Worm (Caenorhabditis elegans) whole organism, late embryonic: Measurements from ENCODE around the gene F54H12.4.

ENCODE experiments used
- F13H6.1 ChIP-seq: sonication (generic microtip); optimal IDR thresholded peaks from 2 replicates; lab custom pipeline; 2016; ENCODE audit warnings: missing genetic modification characterization, missing compliant biosample characterization
- K02D7.2 ChIP-seq: sonication (generic microtip); optimal IDR thresholded peaks from 2 replicates; lab custom pipeline; 2017; ENCODE audit warnings: mild to moderate bottlenecking, missing genetic modification characterization, missing compliant biosample characterization
- K09A11.1 ChIP-seq: sonication (generic microtip); optimal IDR thresholded peaks from 2 replicates; lab custom pipeline; 2017; ENCODE audit warnings: antibody characterized with exemption, mild to moderate bottlenecking, missing genetic modification characterization, missing compliant biosample characterization; ENCODE audit not compliant: insufficient read depth
- T23F11.4 ChIP-seq: fragments of 200-800 bp; sonication (Bioruptor generic); optimal IDR thresholded peaks from 2 replicates; lab custom pipeline; 2018; ENCODE audit warnings: mild to moderate bottlenecking, missing genetic modification characterization, missing compliant biosample characterization
- Y22D7AL.16 ChIP-seq: sonication (generic microtip); optimal IDR thresholded peaks from 2 replicates; lab custom pipeline; 2016; ENCODE audit warnings: missing genetic modification characterization, missing compliant biosample characterization
- ahr-1 ChIP-seq: sonication (generic microtip); optimal IDR thresholded peaks from 2 replicates; lab custom pipeline; 2016; ENCODE audit warnings: missing genetic modification characterization, missing compliant biosample characterization
- ceh-14 ChIP-seq: sonication (generic microtip); optimal IDR thresholded peaks from 2 replicates; lab custom pipeline; 2016; ENCODE audit warnings: missing genotype, missing genetic modification characterization, missing compliant biosample characterization
- ceh-18 ChIP-seq: sonication (generic microtip); optimal IDR thresholded peaks from 2 replicates; lab custom pipeline; 2016; ENCODE audit warnings: missing genetic modification characterization, missing compliant biosample characterization
- ceh-24 ChIP-seq: sonication (generic microtip); optimal IDR thresholded peaks from 2 replicates; lab custom pipeline; 2016; ENCODE audit warnings: mild to moderate bottlenecking, missing genetic modification characterization, missing compliant biosample characterization
- ceh-30 ChIP-seq: fragments of 150-350 bp; optimal IDR thresholded peaks from 2 replicates; lab custom pipeline; 2014; ENCODE audit warnings: missing biosample characterization, missing genetic modification characterization
- ceh-31 ChIP-seq: sonication (generic microtip); optimal IDR thresholded peaks from 2 replicates; lab custom pipeline; 2016; ENCODE audit warnings: missing genetic modification characterization, missing compliant biosample characterization
- ceh-45 ChIP-seq: fragments of 200-800 bp; sonication (Bioruptor generic); IDR thresholded peaks from 2 replicates; pipeline ENCODE4 v1.3.6; 2022; ENCODE audit warnings: missing genetic modification reagents, missing genetic modification characterization, missing compliant biosample characterization
- ceh-48 ChIP-seq: sonication (generic microtip); optimal IDR thresholded peaks from 2 replicates; lab custom pipeline; 2016; ENCODE audit warnings: missing genetic modification characterization, inconsistent platforms, missing compliant biosample characterization
- ceh-6 ChIP-seq: fragments of 200-800 bp; sonication (Bioruptor generic); optimal IDR thresholded peaks from 2 replicates; lab custom pipeline; 2018; ENCODE audit warnings: mild to moderate bottlenecking, missing genetic modification characterization, missing compliant biosample characterization
- che-1 ChIP-seq: sonication (generic microtip); optimal IDR thresholded peaks from 2 replicates; lab custom pipeline; 2016; ENCODE audit warnings: mild to moderate bottlenecking, missing genetic modification characterization, missing compliant biosample characterization
- elt-4 ChIP-seq: sonication (generic microtip); optimal IDR thresholded peaks from 2 replicates; lab custom pipeline; 2016; ENCODE audit warnings: missing genetic modification characterization, missing compliant biosample characterization
- eyg-1 ChIP-seq: sonication (generic microtip); optimal IDR thresholded peaks from 2 replicates; lab custom pipeline; 2016; ENCODE audit warnings: missing genotype, missing genetic modification characterization, missing compliant biosample characterization
- fkh-10 ChIP-seq: fragments of 150-350 bp; optimal IDR thresholded peaks from 2 replicates; lab custom pipeline; 2014; ENCODE audit warnings: missing biosample characterization, missing genetic modification reagents, missing genetic modification characterization
- fkh-6 ChIP-seq: sonication (generic microtip); optimal IDR thresholded peaks from 2 replicates; lab custom pipeline; 2016; ENCODE audit warnings: missing genetic modification characterization, missing compliant biosample characterization
- hlh-30 ChIP-seq: sonication (generic microtip); optimal IDR thresholded peaks from 2 replicates; lab custom pipeline; 2017; ENCODE audit warnings: antibody characterized with exemption, missing genetic modification characterization, missing compliant biosample characterization; ENCODE audit not compliant: insufficient read depth
- lin-11 ChIP-seq: fragments of 200-800 bp; sonication (Bioruptor generic); optimal IDR thresholded peaks from 2 replicates; lab custom pipeline; 2018; ENCODE audit warnings: mild to moderate bottlenecking, missing genetic modification characterization, missing compliant biosample characterization
- nfya-1 ChIP-seq: sonication (generic microtip); optimal IDR thresholded peaks from 2 replicates; lab custom pipeline; 2017; ENCODE audit warnings: missing genetic modification characterization, mild to moderate bottlenecking, missing compliant biosample characterization, antibody characterized with exemption, moderate library complexity
- nhr-232 ChIP-seq: sonication (generic microtip); optimal IDR thresholded peaks from 2 replicates; lab custom pipeline; 2016; ENCODE audit warnings: missing genetic modification characterization, missing compliant biosample characterization
- pat-9 ChIP-seq: fragments of 200-800 bp; sonication (Bioruptor generic); optimal IDR thresholded peaks from 2 replicates; lab custom pipeline; 2018; ENCODE audit warnings: mild to moderate bottlenecking, missing genetic modification characterization, moderate library complexity, missing compliant biosample characterization
- pax-1 ChIP-seq: fragments of 150-350 bp; optimal IDR thresholded peaks from 2 replicates; lab custom pipeline; 2014; ENCODE audit warnings: missing biosample characterization, missing genetic modification characterization
- pha-2 ChIP-seq: sonication (generic microtip); optimal IDR thresholded peaks from 2 replicates; lab custom pipeline; 2017; ENCODE audit warnings: mild to moderate bottlenecking, missing genetic modification characterization, missing compliant biosample characterization
- pha-4 ChIP-seq: fragments of 150-350 bp; optimal IDR thresholded peaks from 2 replicates; lab custom pipeline; 2018; ENCODE audit warnings: missing biosample characterization, missing genetic modification reagents, missing genetic modification characterization
- pqm-1 ChIP-seq: sonication (generic microtip); optimal IDR thresholded peaks from 2 replicates; lab custom pipeline; 2016; ENCODE audit warnings: missing genetic modification characterization, missing compliant biosample characterization
- ref-2 ChIP-seq: sonication (generic microtip); optimal IDR thresholded peaks from 2 replicates; lab custom pipeline; 2016; ENCODE audit warnings: missing genetic modification characterization, missing compliant biosample characterization
- rnt-1 ChIP-seq: sonication (generic microtip); optimal IDR thresholded peaks from 2 replicates; lab custom pipeline; 2016; ENCODE audit warnings: missing genetic modification characterization, missing compliant biosample characterization
- sdc-2 ChIP-seq: sonication (generic microtip); optimal IDR thresholded peaks from 2 replicates; lab custom pipeline; 2016; ENCODE audit warnings: missing genotype, missing genetic modification characterization, missing compliant biosample characterization
- sox-2 ChIP-seq: fragments of 200-800 bp; sonication (Bioruptor generic); IDR thresholded peaks from 2 replicates; pipeline ENCODE4 v1.3.6; 2022; ENCODE audit warnings: missing genetic modification reagents, missing genetic modification characterization, missing compliant biosample characterization
- sox-4 ChIP-seq: sonication (generic microtip); optimal IDR thresholded peaks from 2 replicates; lab custom pipeline; 2017; ENCODE audit warnings: mild to moderate bottlenecking, missing genetic modification characterization, inconsistent platforms, missing compliant biosample characterization
- ttx-3 ChIP-seq: sonication (generic microtip); optimal IDR thresholded peaks from 2 replicates; lab custom pipeline; 2016; ENCODE audit warnings: missing genetic modification reagents, missing genetic modification characterization, missing compliant biosample characterization
- unc-3 ChIP-seq, 2 experiments: fragments of 200-800 bp in 1 of 2; sonication (Bioruptor generic) in 1 of 2; sonication (generic microtip) in 1 of 2; conservative IDR thresholded peaks in 1 of 2; optimal IDR thresholded peaks in 1 of 2; 2 replicates each; pipeline versions ENCODE4 v1.3.6 to Lab custom; 2016 to 2022; ENCODE audit warnings: missing compliant biosample characterization in 2 of 2, missing genetic modification characterization in 2 of 2, missing genetic modification reagents in 1 of 2
- unc-42 ChIP-seq: sonication (generic microtip); optimal IDR thresholded peaks from 2 replicates; lab custom pipeline; 2016; ENCODE audit warnings: missing genotype, missing genetic modification characterization, missing compliant biosample characterization
- unc-86 ChIP-seq: sonication (generic microtip); optimal IDR thresholded peaks from 2 replicates; lab custom pipeline; 2016; ENCODE audit warnings: missing genetic modification characterization, missing compliant biosample characterization
- ztf-16 ChIP-seq: sonication (generic microtip); optimal IDR thresholded peaks from 2 replicates; lab custom pipeline; 2017; ENCODE audit warnings: missing genetic modification characterization, missing compliant biosample characterization

The F54H12.4 gene

ce11 chrIII:7978723-7979122, 16.2 kb upstream of the F54H12.4 start:
- no peak for TF ChIP-seq sdc-2

ce11 chrIII:7978289-7978688, 15.7 kb upstream of the F54H12.4 start:
- TF ChIP-seq fkh-6 (tag; lab: Kevin White, UChicago) (no peak), lin-11 (tag; lab: Kevin White, UChicago) (no peak), fkh-10 (GFP tag; lab: Kevin White, UChicago) (no peak), rnt-1 (tag; lab: Kevin White, UChicago) (no peak), T23F11.4 (no peak), ceh-30 (tag; lab: Kevin White, UChicago) (no peak), ref-2 (no peak), pha-2 (tag; lab: Kevin White, UChicago) (no peak), ceh-45 (GFP tag; lab: Robert Waterston, UW) (no peak), ztf-16 (tag; lab: Kevin White, UChicago) (no peak), K09A11.1 (tag; lab: Kevin White, UChicago) (no peak), che-1 (tag; lab: Kevin White, UChicago) (no peak), Y22D7AL.16 (tag; lab: Kevin White, UChicago) (no peak), elt-4 (tag; lab: Kevin White, UChicago) (no peak), nfya-1 (tag; lab: Kevin White, UChicago) (no peak), nhr-232 (tag; lab: Kevin White, UChicago) (no peak)

- TF ChIP-seq pqm-1 (tag; lab: Kevin White, UChicago) (no peak), ceh-24 (tag; lab: Kevin White, UChicago) (no peak), K02D7.2 (tag; lab: Kevin White, UChicago) (no peak), ttx-3 (no peak), K09A11.1 (tag; lab: Kevin White, UChicago) (no peak), unc-42 (no peak), ceh-14 (tag; lab: Kevin White, UChicago) (no peak), sox-2 (GFP tag; lab: Robert Waterston, UW) (no peak), fkh-6 (tag; lab: Kevin White, UChicago) (no peak), ref-2 (no peak), ahr-1 (tag; lab: Kevin White, UChicago) (no peak), unc-3 (GFP tag; conservative IDR thresholded peaks at IDR 0.05; lab: Robert Waterston, UW) (no peak), unc-3 (tag; optimal IDR thresholded peaks at IDR 0.05; lab: Kevin White, UChicago) (no peak), F13H6.1 (tag; lab: Kevin White, UChicago) (no peak), ceh-6 (GFP tag; lab: Kevin White, UChicago) (no peak), pha-2 (tag; lab: Kevin White, UChicago) (no peak), ceh-48 (tag; lab: Kevin White, UChicago) (no peak), hlh-30 (tag; lab: Kevin White, UChicago) (no peak)
Observed at ce11 chrIII:7977777-7978176, 15.2 kb upstream of the F54H12.4 start, which contains the start of gene C06G4.4. Gene C06G4.4 (minus strand): TSS chrIII:7977812.

ce11 chrIII:7977224-7977623, 14.7 kb upstream of the F54H12.4 start:
- TF ChIP-seq sox-4 (tag; lab: Kevin White, UChicago) (no peak), ceh-24 (tag; lab: Kevin White, UChicago) (no peak)

ce11 chrIII:7973968-7974607, 11.5 kb upstream of the F54H12.4 start:
- TF ChIP-seq fkh-10 (GFP tag; lab: Kevin White, UChicago) (no peak), fkh-6 (tag; lab: Kevin White, UChicago) (no peak), nhr-232 (tag; lab: Kevin White, UChicago) (no peak), pax-1 (tag; lab: Kevin White, UChicago) (no peak), pha-4 (no peak), eyg-1 (tag; lab: Kevin White, UChicago) (no peak), Y22D7AL.16 (tag; lab: Kevin White, UChicago) (no peak), ceh-18 (tag; lab: Kevin White, UChicago) (no peak), unc-86 (tag; lab: Kevin White, UChicago) (no peak), unc-3 (GFP tag; conservative IDR thresholded peaks at IDR 0.05; lab: Robert Waterston, UW) (no peak), unc-3 (tag; optimal IDR thresholded peaks at IDR 0.05; lab: Kevin White, UChicago) (no peak), pat-9 (tag; lab: Kevin White, UChicago) (no peak), sdc-2 (no peak), hlh-30 (tag; lab: Kevin White, UChicago) (no peak), ceh-31 (no peak), ref-2 (no peak)
